Fruit fly (Drosophila melanogaster): Measurements from ENCODE around the gene CG31751.

The CG31751 gene

DNA sequence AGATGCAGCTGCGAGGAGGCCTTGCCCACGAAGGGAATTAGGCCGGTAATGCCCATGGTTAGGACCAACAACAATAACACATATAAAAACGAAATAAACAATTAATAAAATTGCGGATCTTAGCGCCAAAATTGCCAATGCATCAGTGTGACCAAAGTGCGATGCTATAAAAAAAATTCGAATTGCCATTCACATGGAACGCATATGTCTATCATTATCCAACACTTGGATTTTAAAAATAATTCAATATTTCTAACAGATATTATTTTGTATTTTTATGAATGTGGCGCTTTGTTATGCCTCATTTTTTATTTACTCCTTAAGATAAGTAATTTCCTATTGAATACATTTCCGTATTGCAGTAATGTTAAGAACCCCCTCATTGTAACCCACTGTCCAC, 4.9 kb downstream of the CG31751 start, which contains the start of gene tos (continued):
- TF ChIP-seq CG34224 (GFP tag; IDR thresholded peaks at IDR 0.05; ENCODE audit: partially characterized antibody) (no peak), CG18262 (tag; optimal IDR thresholded peaks at IDR 0.05) (no peak), CG13775 (GFP tag; optimal IDR thresholded peaks at IDR 0.05) (no peak), mirr (GFP tag; optimal IDR thresholded peaks at IDR 0.05) (no peak), NFAT (GFP tag; IDR thresholded peaks at IDR 0.05) (no peak), odd (GFP tag; optimal IDR thresholded peaks at IDR 0.05) (no peak), CG3163 (GFP tag; optimal IDR thresholded peaks at IDR 0.05) (no peak), Ets97D (GFP tag; optimal IDR thresholded peaks at IDR 0.05) (peak; percentile 55), CG12071 (GFP tag; optimal IDR thresholded peaks at IDR 0.05) (no peak), BtbVII (GFP tag; optimal IDR thresholded peaks at IDR 0.05) (no peak), nmo (GFP tag; optimal IDR thresholded peaks at IDR 0.05) (peak; percentile 24), trem (tag; optimal IDR thresholded peaks at IDR 0.05) (peak; percentile 47), Adf1 (GFP tag; IDR thresholded peaks at IDR 0.05) (no peak), Dp (GFP tag; optimal IDR thresholded peaks at IDR 0.05) (peak; percentile 91), CG10209 (GFP tag; optimal IDR thresholded peaks at IDR 0.05) (no peak), cas (GFP tag; IDR thresholded peaks at IDR 0.05) (no peak), CG4282 (GFP tag; optimal IDR thresholded peaks at IDR 0.05) (no peak), slp2 (GFP tag; optimal IDR thresholded peaks at IDR 0.05) (no peak), CG8290 (GFP tag; optimal IDR thresholded peaks at IDR 0.05) (no peak), CG8290 (tag; optimal IDR thresholded peaks at IDR 0.05) (no peak), CG6765 (GFP tag; optimal IDR thresholded peaks at IDR 0.05) (no peak), usp (GFP tag; optimal IDR thresholded peaks at IDR 0.05) (no peak), cad (GFP tag; optimal IDR thresholded peaks at IDR 0.05) (no peak), hkb (optimal IDR thresholded peaks at IDR 0.05) (no peak), hkb (GFP tag; IDR thresholded peaks at IDR 0.05) (no peak), unc-4 (GFP tag; IDR thresholded peaks at IDR 0.05; ENCODE audit: partially characterized antibody) (no peak), cwo (GFP tag; optimal IDR thresholded peaks at IDR 0.05) (no peak), ftz-f1 (GFP tag; optimal IDR thresholded peaks at IDR 0.05) (no peak), fd96Cb (tag; optimal IDR thresholded peaks at IDR 0.05) (no peak), BEAF-32 (GFP tag; optimal IDR thresholded peaks at IDR 0.05) (peak; percentile 23), CG11696 (GFP tag; IDR thresholded peaks at IDR 0.05) (no peak), CG9876 (GFP tag; optimal IDR thresholded peaks at IDR 0.05) (no peak), vvl (GFP tag; IDR thresholded peaks at IDR 0.05) (no peak), Rx (GFP tag; IDR thresholded peaks at IDR 0.05) (no peak), maf-S (GFP tag; optimal IDR thresholded peaks at IDR 0.05) (no peak), CG11247 (GFP tag; IDR thresholded peaks at IDR 0.05) (no peak), schlank (tag; optimal IDR thresholded peaks at IDR 0.05) (no peak), CG11398 (GFP tag; optimal IDR thresholded peaks at IDR 0.05) (no peak), CG8765 (GFP tag; IDR thresholded peaks at IDR 0.05) (no peak), Meics (GFP tag; optimal IDR thresholded peaks at IDR 0.05) (no peak), Bteb2 (GFP tag; optimal IDR thresholded peaks at IDR 0.05) (no peak), E2f2 (GFP tag; IDR thresholded peaks at IDR 0.05) (peak; percentile 93), CG9727 (GFP tag; optimal IDR thresholded peaks at IDR 0.05) (no peak), CG2129 (GFP tag; IDR thresholded peaks at IDR 0.05; ENCODE audit: partially characterized antibody) (no peak), ssp (GFP tag; IDR thresholded peaks at IDR 0.05) (no peak), gfzf (GFP tag; optimal IDR thresholded peaks at IDR 0.05) (peak; percentile 77), zen (tag; optimal IDR thresholded peaks at IDR 0.05) (no peak), Six4 (GFP tag; optimal IDR thresholded peaks at IDR 0.05) (no peak), CG18599 (GFP tag; optimal IDR thresholded peaks at IDR 0.05) (no peak), unpg (GFP tag; optimal IDR thresholded peaks at IDR 0.05) (no peak), CG6791 (GFP tag; IDR thresholded peaks at IDR 0.05; ENCODE audit: partially characterized antibody) (no peak; the same call in 2 of the 3 replicates), CG14667 (GFP tag; IDR thresholded peaks at IDR 0.05) (no peak), Dek (tag; optimal IDR thresholded peaks at IDR 0.05) (no peak)

Measured in whole organism, embryonic.